Worm (Caenorhabditis elegans) whole organism, L4/young adult: Measurements from ENCODE around the gene prmt-5.

Experiments used
- W03F9.2 ChIP-seq: fragments of 150-350 bp; optimal IDR thresholded peaks from 2 replicates; lab custom pipeline; 2014; ENCODE audit warnings: missing biosample characterization, missing genetic modification characterization
- dao-5 ChIP-seq: sonication (generic microtip); optimal IDR thresholded peaks from 2 replicates; lab custom pipeline; 2016; ENCODE audit warnings: missing genotype, missing genetic modification characterization, moderate library complexity, missing compliant biosample characterization
- him-1 ChIP-seq: sonication (generic microtip); optimal IDR thresholded peaks from 2 replicates; lab custom pipeline; 2016; ENCODE audit warnings: missing genotype, missing genetic modification reagents, missing genetic modification characterization, missing compliant biosample characterization

prmt-5 gene

ce11 chrIII:5227831-5228467 lies 2.4 kb upstream of the prmt-5 start, which contains the start of the genes C34E10.12, C34E10.10 and atp-2:
Gene C34E10.12, minus strand, starts transcription at chrIII:5227881.
Gene C34E10.10, minus strand, starts transcription at chrIII:5227884.
Gene atp-2, plus strand, starts transcription at chrIII:5228417.
- TF ChIP-seq him-1 (tag; lab: Kevin White, UChicago) (peak; percentile 7), dao-5 (tag; lab: Kevin White, UChicago) (no peak), W03F9.2 (peak; percentile 89)

ce11 chrIII:5228839-5229238 lies 1.5 kb upstream of the prmt-5 start:
- TF ChIP-seq dao-5 (tag; lab: Kevin White, UChicago), result no peak
- no peak for TF ChIP-seq W03F9.2
- no peak for TF ChIP-seq him-1 (tag; lab: Kevin White, UChicago)

ce11 chrIII:5229511-5230250 lies 674 bp upstream of the prmt-5 start:
- TF ChIP-seq him-1 (tag; lab: Kevin White, UChicago), result no peak
- TF ChIP-seq dao-5 (tag; lab: Kevin White, UChicago), result no peak
- TF ChIP-seq W03F9.2, result no peak

- TF ChIP-seq dao-5 (tag; lab: Kevin White, UChicago) (no peak), W03F9.2 (no peak), him-1 (tag; lab: Kevin White, UChicago) (no peak)
Observed at ce11 chrIII:5233140-5233539, 2.8 kb downstream of the prmt-5 start.

- TF ChIP-seq W03F9.2 (no peak), dao-5 (tag; lab: Kevin White, UChicago) (no peak), him-1 (tag; lab: Kevin White, UChicago) (no peak)
Observed at ce11 chrIII:5234312-5234711, 4.0 kb downstream of the prmt-5 start, which contains the start of gene mrps-26. Gene mrps-26, plus strand, starts transcription at chrIII:5234612.

- TF ChIP-seq him-1 (tag; lab: Kevin White, UChicago), result no peak
- no peak for TF ChIP-seq W03F9.2
- TF ChIP-seq dao-5 (tag; lab: Kevin White, UChicago), result no peak
Observed at ce11 chrIII:5236104-5236503, 5.7 kb downstream of the prmt-5 start, which contains the start of gene prx-10. Gene prx-10, plus strand, starts transcription at chrIII:5236404.

- TF ChIP-seq dao-5 (tag; lab: Kevin White, UChicago) (no peak), W03F9.2 (no peak), him-1 (tag; lab: Kevin White, UChicago) (no peak)
Observed at ce11 chrIII:5241854-5242253, 11.5 kb downstream of the prmt-5 start.

ce11 chrIII:5244539-5244938 lies 14.2 kb downstream of the prmt-5 start, which contains the start of gene cnd-1:
Gene cnd-1, minus strand, starts transcription at chrIII:5244639.
- no peak for TF ChIP-seq W03F9.2
- no peak for TF ChIP-seq him-1 (tag; lab: Kevin White, UChicago)
- no peak for TF ChIP-seq dao-5 (tag; lab: Kevin White, UChicago)

- TF ChIP-seq him-1 (tag; lab: Kevin White, UChicago) (no peak), W03F9.2 (no peak), dao-5 (tag; lab: Kevin White, UChicago) (no peak)
Observed at ce11 chrIII:5245067-5245466, 14.7 kb downstream of the prmt-5 start.

ce11 chrIII:5248706-5249105 lies 18.4 kb downstream of the prmt-5 start:
- TF ChIP-seq W03F9.2 (no peak), dao-5 (tag; lab: Kevin White, UChicago) (no peak), him-1 (tag; lab: Kevin White, UChicago) (no peak)

ce11 chrIII:5254108-5254507 lies 23.8 kb downstream of the prmt-5 start, which contains the start of the genes sumv-1 and gop-1:
Gene sumv-1, minus strand, starts transcription at chrIII:5254187.
Gene gop-1, plus strand, starts transcription at chrIII:5254438.
- no peak for TF ChIP-seq him-1 (tag; lab: Kevin White, UChicago)
- no peak for TF ChIP-seq W03F9.2
- no peak for TF ChIP-seq dao-5 (tag; lab: Kevin White, UChicago)

ce11 chrIII:5258918-5259317 lies 28.6 kb downstream of the prmt-5 start, which contains the start of gene gop-2:
Gene gop-2, plus strand, starts transcription at chrIII:5259023.
- TF ChIP-seq W03F9.2, result no peak
- TF ChIP-seq him-1 (tag; lab: Kevin White, UChicago), result no peak
- no peak for TF ChIP-seq dao-5 (tag; lab: Kevin White, UChicago)

ce11 chrIII:5260394-5260793 lies 30.0 kb downstream of the prmt-5 start, which contains the start of gene gop-3:
Gene gop-3, plus strand, starts transcription at chrIII:5260694.
- TF ChIP-seq W03F9.2 (no peak), him-1 (tag; lab: Kevin White, UChicago) (no peak), dao-5 (tag; lab: Kevin White, UChicago) (no peak)
